Worm (Caenorhabditis elegans) whole organism, mixed stage, embryonic: Measurements from ENCODE around the gene ZK822.9.

Source experiments
- ceh-39 ChIP-seq: fragments of 150-350 bp; optimal IDR thresholded peaks from 2 replicates; lab custom pipeline; 2014; ENCODE audit warnings: missing biosample characterization, missing genetic modification characterization
- elt-1 ChIP-seq: sonication (generic microtip); optimal IDR thresholded peaks from 2 replicates; lab custom pipeline; 2017; ENCODE audit warnings: missing genetic modification characterization, mild to moderate bottlenecking, missing compliant biosample characterization, antibody characterized with exemption, moderate library complexity, borderline replicate concordance; ENCODE audit not compliant: insufficient read depth
- unc-39 ChIP-seq: fragments of 150-350 bp; optimal IDR thresholded peaks from 2 replicates; lab custom pipeline; 2014; ENCODE audit warnings: missing biosample characterization, missing genetic modification characterization

ce11 chrIV:11901215-11901614 is 14.5 kb upstream of the ZK822.9 start:
- TF ChIP-seq elt-1 = no peak
- no peak for TF ChIP-seq unc-39 (tag; lab: Kevin White, UChicago)
- TF ChIP-seq ceh-39 (tag; lab: Kevin White, UChicago) = no peak
